Worm (Caenorhabditis elegans) whole organism, L4 larva: Measurements from ENCODE around the gene R01B10.2.

Source experiments
- ceh-62 ChIP-seq: sonication (generic microtip); optimal IDR thresholded peaks from 2 replicates; lab custom pipeline; 2017; ENCODE audit warnings: missing biosample characterization, missing genetic modification characterization
- dmd-6 ChIP-seq: fragments of 200-800 bp; sonication (Bioruptor generic); IDR thresholded peaks from 2 replicates; pipeline ENCODE4 v1.3.6; 2022; ENCODE audit warnings: missing genetic modification reagents, missing genetic modification characterization, missing compliant biosample characterization
- tra-1 ChIP-seq: fragments of 200-800 bp; sonication (Bioruptor generic); IDR thresholded peaks from 2 replicates; pipeline ENCODE4 v1.3.6; 2022; ENCODE audit warnings: missing genetic modification reagents, missing genetic modification characterization, missing compliant biosample characterization

DNA sequence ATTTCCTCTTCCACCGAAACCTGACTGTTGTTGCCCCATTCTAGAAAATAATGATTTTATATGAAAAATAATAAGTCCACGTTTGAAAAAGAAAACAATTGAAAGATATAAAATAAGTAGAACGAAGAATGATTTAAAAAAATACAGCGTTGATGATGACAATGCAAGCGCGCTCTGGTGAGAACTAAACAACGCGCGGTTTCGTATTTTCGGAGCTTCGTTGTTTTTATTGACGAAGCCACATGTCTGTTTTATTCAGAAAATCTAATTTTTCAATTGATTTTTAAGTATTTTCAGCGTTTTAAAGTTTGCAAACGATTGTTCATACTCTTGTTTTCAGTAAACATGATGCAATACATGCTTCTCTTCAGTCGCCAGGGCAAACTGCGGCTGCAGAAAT lies 23.6 kb downstream of the R01B10.2 start, which contains the start of the genes rpt-2 and aps-1:
- TF ChIP-seq ceh-62 (tag; lab: Kevin White, UChicago) (no peak), tra-1 (GFP tag; lab: Robert Waterston, UW) (no peak), dmd-6 (peak; percentile 34)
